Worm (Caenorhabditis elegans): ENCODE data around the gene bath-20.
A peak's percentile ranks its signal among the peaks of the same experiment; 100 is the strongest.
"Not testable (repeated sequence)": the region's sequence is repeated elsewhere in the genome, so short reads cannot be mapped to it uniquely, and the experiment has no call there.

The bath-20 gene

ce11 chrII:2058985-2059384 is 16.6 kb upstream of the bath-20 start, which contains the start of gene F07E5.5:
Gene F07E5.5, minus strand, starts transcription at chrII:2059070.
- TF ChIP-seq lin-13 (tag; optimal IDR thresholded peaks at IDR 0.05) (peak; percentile 62), mep-1 (tag; optimal IDR thresholded peaks at IDR 0.05) (peak; percentile 37), lsy-2 (tag; optimal IDR thresholded peaks at IDR 0.05) (peak; percentile 94), blmp-1 (tag; optimal IDR thresholded peaks at IDR 0.05) (no peak), ces-1 (GFP tag; optimal IDR thresholded peaks at IDR 0.05) (peak; percentile 41)

- TF ChIP-seq tbx-8 (GFP tag; optimal IDR thresholded peaks at IDR 0.05) (no peak), cnd-1 (tag; optimal IDR thresholded peaks at IDR 0.05) (peak; percentile 51)
Observed at ce11 chrII:2051372-2051771, 9.0 kb upstream of the bath-20 start, which contains the start of gene fbxb-35. Gene fbxb-35, plus strand, starts transcription at chrII:2051672.

- TF ChIP-seq zip-8 (tag; optimal IDR thresholded peaks at IDR 0.05); nhr-12 (tag; optimal IDR thresholded peaks at IDR 0.05); bed-3 (GFP tag; optimal IDR thresholded peaks at IDR 0.05): not testable (repeated sequence)
Observed at ce11 chrII:2046556-2046955, 4.2 kb upstream of the bath-20 start, which contains the start of gene math-1. Gene math-1, minus strand, starts transcription at chrII:2046656.

- no peak for TF ChIP-seq nhr-76 (tag; optimal IDR thresholded peaks at IDR 0.05)
- TF ChIP-seq lin-32 (GFP tag; optimal IDR thresholded peaks at IDR 0.05), result no peak
- no peak for TF ChIP-seq lin-13 (tag; optimal IDR thresholded peaks at IDR 0.05)
- TF ChIP-seq M03D4.4 (tag; optimal IDR thresholded peaks at IDR 0.05), result no peak
- no peak for TF ChIP-seq blmp-1 (tag; optimal IDR thresholded peaks at IDR 0.05)
- no peak for TF ChIP-seq nhr-28 (tag; optimal IDR thresholded peaks at IDR 0.05)
- TF ChIP-seq unc-39 (tag; optimal IDR thresholded peaks at IDR 0.05), result no peak
- TF ChIP-seq mls-2 (tag; optimal IDR thresholded peaks at IDR 0.05), result no peak
Observed at ce11 chrII:2045505-2045904, 3.2 kb upstream of the bath-20 start, which contains the start of gene bath-24. Gene bath-24, minus strand, starts transcription at chrII:2045605.

- no peak for TF ChIP-seq mab-5 (tag; optimal IDR thresholded peaks at IDR 0.05)
- TF ChIP-seq ztf-11 (tag; optimal IDR thresholded peaks at IDR 0.05), result no peak
- no peak for TF ChIP-seq snpc-4 (tag; optimal IDR thresholded peaks at IDR 0.05)
- TF ChIP-seq sem-2 (GFP tag; optimal IDR thresholded peaks at IDR 0.05), result no peak
- no peak for TF ChIP-seq lsy-2 (tag; optimal IDR thresholded peaks at IDR 0.05)
- no peak for TF ChIP-seq elt-3 (tag; optimal IDR thresholded peaks at IDR 0.05)
- no peak for TF ChIP-seq cnd-1 (tag; optimal IDR thresholded peaks at IDR 0.05)
- TF ChIP-seq nhr-12 (tag; optimal IDR thresholded peaks at IDR 0.05), result no peak
- TF ChIP-seq lin-32 (GFP tag; optimal IDR thresholded peaks at IDR 0.05), result no peak
- no peak for TF ChIP-seq nhr-76 (tag; optimal IDR thresholded peaks at IDR 0.05)
Observed at ce11 chrII:2039288-2039687, 3.1 kb downstream of the bath-20 start, which contains the start of gene bath-19. Gene bath-19, minus strand, starts transcription at chrII:2039388.

ce11 chrII:2033286-2033685 is 9.1 kb downstream of the bath-20 start, which contains the start of gene F59H6.14:
Gene F59H6.14, plus strand, starts transcription at chrII:2033586.
- TF ChIP-seq lin-13 (tag; optimal IDR thresholded peaks at IDR 0.05), result no peak
- no peak for TF ChIP-seq mep-1 (tag; optimal IDR thresholded peaks at IDR 0.05)
- TF ChIP-seq blmp-1 (tag; optimal IDR thresholded peaks at IDR 0.05), result no peak
- TF ChIP-seq nhr-2 (tag; optimal IDR thresholded peaks at IDR 0.05), result no peak
- no peak for TF ChIP-seq unc-39 (tag; optimal IDR thresholded peaks at IDR 0.05)
- no peak for TF ChIP-seq snpc-4 (tag; optimal IDR thresholded peaks at IDR 0.05)
- no peak for TF ChIP-seq ham-2 (GFP tag; optimal IDR thresholded peaks at IDR 0.05)
- TF ChIP-seq ces-1 (GFP tag; optimal IDR thresholded peaks at IDR 0.05), result no peak
- TF ChIP-seq nhr-12 (tag; optimal IDR thresholded peaks at IDR 0.05), result no peak
- TF ChIP-seq unc-120 (tag; optimal IDR thresholded peaks at IDR 0.05; ENCODE audit: poor library complexity, severe bottlenecking), result no peak
- no peak for TF ChIP-seq drap-1 (GFP tag; optimal IDR thresholded peaks at IDR 0.05)
- TF ChIP-seq mls-2 (tag; optimal IDR thresholded peaks at IDR 0.05), result no peak
- no peak for TF ChIP-seq tbx-8 (GFP tag; optimal IDR thresholded peaks at IDR 0.05)
- no peak for TF ChIP-seq mab-5 (tag; optimal IDR thresholded peaks at IDR 0.05)
- no peak for TF ChIP-seq elt-3 (tag; optimal IDR thresholded peaks at IDR 0.05)
- TF ChIP-seq ceh-83 (GFP tag; optimal IDR thresholded peaks at IDR 0.05), result no peak
- TF ChIP-seq elt-1 (tag; optimal IDR thresholded peaks at IDR 0.05; ENCODE audit: borderline replicate concordance, insufficient read depth), result no peak
- TF ChIP-seq ztf-11 (tag; optimal IDR thresholded peaks at IDR 0.05), result no peak
- TF ChIP-seq bed-3 (GFP tag; optimal IDR thresholded peaks at IDR 0.05), result no peak

ce11 chrII:2032282-2032681 is 10.1 kb downstream of the bath-20 start, which contains the start of gene btb-4:
Gene btb-4, plus strand, starts transcription at chrII:2032316.
- not testable (repeated sequence) for TF ChIP-seq mls-2 (tag; optimal IDR thresholded peaks at IDR 0.05); flh-1 (GFP tag; optimal IDR thresholded peaks at IDR 0.05); mep-1 (tag; optimal IDR thresholded peaks at IDR 0.05)

Data from whole organism, mixed stage, embryonic.